Fruit fly (Drosophila melanogaster): ENCODE data around the gene Had1.
A peak's percentile ranks its signal among the peaks of the same experiment; 100 is the strongest.

Gene Had1

dm6 chrX:16331562-16332233 is 23.2 kb upstream of the Had1 start (continued):
- TF ChIP-seq prd (optimal IDR thresholded peaks at IDR 0.05): no peak
- no peak for TF ChIP-seq prd (GFP tag; IDR thresholded peaks at IDR 0.05)
- TF ChIP-seq CG12942 (GFP tag; optimal IDR thresholded peaks at IDR 0.05): no peak
- TF ChIP-seq CG11696 (GFP tag; IDR thresholded peaks at IDR 0.05): no peak
- TF ChIP-seq CG16813 (GFP tag; IDR thresholded peaks at IDR 0.05; ENCODE audit: partially characterized antibody): peak; percentile 86
- no peak for TF ChIP-seq CG6175 (GFP tag; IDR thresholded peaks at IDR 0.05)
- no peak for TF ChIP-seq dpn (GFP tag; optimal IDR thresholded peaks at IDR 0.05)
- TF ChIP-seq slbo (GFP tag; IDR thresholded peaks at IDR 0.05): no peak; the same call in 1 of the 2 replicates
- TF ChIP-seq CG11247 (GFP tag; IDR thresholded peaks at IDR 0.05): no peak
- peak; percentile 77 for TF ChIP-seq Dll (GFP tag; IDR thresholded peaks at IDR 0.05; ENCODE audit: partially characterized antibody)
- TF ChIP-seq CG9876 (GFP tag; optimal IDR thresholded peaks at IDR 0.05): no peak
- TF ChIP-seq B-H1 (GFP tag; IDR thresholded peaks at IDR 0.05): no peak
- no peak for TF ChIP-seq CG8359 (GFP tag; optimal IDR thresholded peaks at IDR 0.05; ENCODE audit: borderline replicate concordance)
- TF ChIP-seq CrebB (tag; optimal IDR thresholded peaks at IDR 0.05): no peak
- no peak for TF ChIP-seq CTCF (GFP tag; optimal IDR thresholded peaks at IDR 0.05)
- TF ChIP-seq CG2678 (tag; optimal IDR thresholded peaks at IDR 0.05): no peak
- TF ChIP-seq CG15011 (GFP tag; optimal IDR thresholded peaks at IDR 0.05): no peak
- no peak for TF ChIP-seq zfh2 (GFP tag; optimal IDR thresholded peaks at IDR 0.05)
- no peak for TF ChIP-seq exex (tag; optimal IDR thresholded peaks at IDR 0.05)
- no peak for TF ChIP-seq sima (GFP tag; optimal IDR thresholded peaks at IDR 0.05)
- no peak for TF ChIP-seq esg (GFP tag; conservative IDR thresholded peaks at IDR 0.05)
- no peak for TF ChIP-seq pan (optimal IDR thresholded peaks at IDR 0.05)
- TF ChIP-seq pan (GFP tag; optimal IDR thresholded peaks at IDR 0.05 in 1 of 2, IDR thresholded peaks at IDR 0.05 in 1 of 2): no peak
- TF ChIP-seq CG10543 (GFP tag; optimal IDR thresholded peaks at IDR 0.05): no peak
- no peak for TF ChIP-seq Ssrp (tag; optimal IDR thresholded peaks at IDR 0.05)
- TF ChIP-seq corto (GFP tag; optimal IDR thresholded peaks at IDR 0.05): no peak
- no peak for TF ChIP-seq BtbVII (GFP tag; optimal IDR thresholded peaks at IDR 0.05)
- TF ChIP-seq slou (GFP tag; optimal IDR thresholded peaks at IDR 0.05): no peak
- no peak for TF ChIP-seq odd (GFP tag; optimal IDR thresholded peaks at IDR 0.05)
- peak; percentile 69 for TF ChIP-seq CG9932 (GFP tag; IDR thresholded peaks at IDR 0.05)
- no peak for TF ChIP-seq GATAe (GFP tag; conservative IDR thresholded peaks at IDR 0.05)
- TF ChIP-seq mld (GFP tag; IDR thresholded peaks at IDR 0.05; ENCODE audit: partially characterized antibody): peak; percentile 60; the same call in 1 of the 3 replicates
- TF ChIP-seq CG5953 (GFP tag; IDR thresholded peaks at IDR 0.05): no peak
- TF ChIP-seq CG17612 (GFP tag; IDR thresholded peaks at IDR 0.05): no peak
- TF ChIP-seq Sry-β (GFP tag; optimal IDR thresholded peaks at IDR 0.05): no peak
- no peak for TF ChIP-seq CG17829 (tag; optimal IDR thresholded peaks at IDR 0.05)
- no peak for TF ChIP-seq Atf3 (GFP tag; optimal IDR thresholded peaks at IDR 0.05)
- TF ChIP-seq CG9215 (GFP tag; IDR thresholded peaks at IDR 0.05): no peak
- no peak for TF ChIP-seq pnt (GFP tag; optimal IDR thresholded peaks at IDR 0.05)
- TF ChIP-seq fru (optimal IDR thresholded peaks at IDR 0.05): no peak
- TF ChIP-seq CG31441 (GFP tag; IDR thresholded peaks at IDR 0.05): no peak
- TF ChIP-seq twi (tag; optimal IDR thresholded peaks at IDR 0.05): no peak
- no peak for TF ChIP-seq tgo (GFP tag; IDR thresholded peaks at IDR 0.05)
- no peak for TF ChIP-seq Lim3 (GFP tag; IDR thresholded peaks at IDR 0.05)
- TF ChIP-seq jigr1 (GFP tag; IDR thresholded peaks at IDR 0.05): peak; percentile 46; the same call in 1 of the 3 replicates
- no peak for TF ChIP-seq grn (GFP tag; optimal IDR thresholded peaks at IDR 0.05)
- TF ChIP-seq gsb (GFP tag; IDR thresholded peaks at IDR 0.05): no peak
- TF ChIP-seq lola (GFP tag; optimal IDR thresholded peaks at IDR 0.05): no peak
- TF ChIP-seq Abd-B (GFP tag; optimal IDR thresholded peaks at IDR 0.05): no peak
- no peak for TF ChIP-seq insv (GFP tag; optimal IDR thresholded peaks at IDR 0.05)
- no peak for TF ChIP-seq cas (GFP tag; IDR thresholded peaks at IDR 0.05)
- TF ChIP-seq PHDP (tag; optimal IDR thresholded peaks at IDR 0.05): no peak

Measured in whole organism, embryonic.